Fruit fly (Drosophila melanogaster) whole organism, wandering third instar larva: Measurements from ENCODE around the gene Acp26Ab.

Experiments
- Abd-B ChIP-seq: fragments of >200 bp; optimal IDR thresholded peaks from 2 replicates; lab custom pipeline; 2017; ENCODE audit warnings: missing biosample characterization, missing genetic modification characterization
- CG32264 ChIP-seq: fragments of 200-800 bp; sonication (Bioruptor generic); optimal IDR thresholded peaks from 2 replicates; lab custom pipeline; 2016; ENCODE audit warnings: missing biosample characterization, missing genetic modification characterization
- CG9705 ChIP-seq: fragments of 200-800 bp; sonication (Bioruptor generic); optimal IDR thresholded peaks from 2 replicates; lab custom pipeline; 2018; ENCODE audit warnings: missing biosample characterization, mild to moderate bottlenecking, missing genetic modification characterization
- CrebA ChIP-seq: fragments of 200-800 bp; sonication (Bioruptor generic); optimal IDR thresholded peaks from 2 replicates; lab custom pipeline; 2016; ENCODE audit warnings: missing biosample characterization, mild to moderate bottlenecking, missing genetic modification characterization, borderline replicate concordance
- Dfd ChIP-seq: fragments of >200 bp; optimal IDR thresholded peaks from 2 replicates; lab custom pipeline; 2017; ENCODE audit warnings: missing biosample characterization, missing genetic modification characterization
- Dif ChIP-seq: fragments of 200-275, 200-300 bp; sonication (Bioruptor generic); optimal IDR thresholded peaks from 2 replicates; lab custom pipeline; 2018; ENCODE audit warnings: missing biosample characterization, missing genetic modification characterization; ENCODE audit not compliant: partially characterized antibody
- Hnf4 ChIP-seq: fragments of 200-800 bp; sonication (Bioruptor generic); optimal IDR thresholded peaks from 2 replicates; lab custom pipeline; 2016; ENCODE audit warnings: missing biosample characterization, mild to moderate bottlenecking, missing genetic modification characterization
- Hr78 ChIP-seq: fragments of >200 bp; optimal IDR thresholded peaks from 2 replicates; lab custom pipeline; 2017; ENCODE audit warnings: missing biosample characterization, missing genetic modification characterization
- Hr83 ChIP-seq: fragments of 200-300 bp; sonication (Bioruptor generic); optimal IDR thresholded peaks from 2 replicates; lab custom pipeline; 2016; ENCODE audit warnings: missing biosample characterization, mild to moderate bottlenecking, missing genetic modification characterization, moderate library complexity; ENCODE audit not compliant: poor library complexity, severe bottlenecking
- Mio ChIP-seq: sonication (Bioruptor generic); optimal IDR thresholded peaks from 2 replicates; lab custom pipeline; 2016; ENCODE audit warnings: missing biosample characterization, missing genetic modification characterization
- N ChIP-seq: fragments of >200 bp; optimal IDR thresholded peaks from 2 replicates; lab custom pipeline; 2018; ENCODE audit warnings: missing biosample characterization, missing external identifiers, missing genetic modification characterization
- OdsH ChIP-seq: fragments of 200-800 bp; sonication (Bioruptor generic); optimal IDR thresholded peaks from 2 replicates; lab custom pipeline; 2016; ENCODE audit warnings: missing biosample characterization, mild to moderate bottlenecking, missing genetic modification characterization
- Rel ChIP-seq, 2 experiments: fragments of 200-800 bp; sonication (Bioruptor generic) in 1 of 2; optimal IDR thresholded peaks; 2 replicates in 1 of 2; 3 replicates in 1 of 2; lab custom pipeline; 2016 to 2019; ENCODE audit warnings: mild to moderate bottlenecking in 2 of 2, missing biosample characterization in 2 of 2, missing genetic modification characterization in 2 of 2, moderate library complexity in 1 of 2
- Vsx2 ChIP-seq: fragments of 200-300, 225-300 bp; sonication (Bioruptor generic); optimal IDR thresholded peaks from 2 replicates; lab custom pipeline; 2018; ENCODE audit warnings: missing biosample characterization, missing genetic modification characterization; ENCODE audit not compliant: partially characterized antibody
- br ChIP-seq: fragments of 200-800 bp; sonication (Bioruptor generic); optimal IDR thresholded peaks from 2 replicates; lab custom pipeline; 2016; ENCODE audit warnings: missing biosample characterization, missing genetic modification characterization
- dsf ChIP-seq: sonication (Bioruptor generic); optimal IDR thresholded peaks from 2 replicates; lab custom pipeline; 2016; ENCODE audit warnings: missing biosample characterization, missing genetic modification characterization, borderline replicate concordance
- ey ChIP-seq: fragments of 200-800 bp; sonication (Bioruptor generic); optimal IDR thresholded peaks from 2 replicates; lab custom pipeline; 2016; ENCODE audit warnings: missing biosample characterization, missing genetic modification characterization
- foxo ChIP-seq, 2 experiments: fragments of 200-800 bp; sonication (Bioruptor generic); optimal IDR thresholded peaks; 2 replicates in 1 of 2; 3 replicates in 1 of 2; lab custom pipeline; 2016 to 2017; ENCODE audit warnings: missing biosample characterization in 2 of 2, missing genetic modification characterization in 2 of 2
- fru ChIP-seq: fragments of 200-800 bp; sonication (Bioruptor generic); optimal IDR thresholded peaks from 3 replicates; lab custom pipeline; 2016; ENCODE audit warnings: missing biosample characterization, mild to moderate bottlenecking, missing genetic modification characterization
- h ChIP-seq: fragments of 200-800 bp; sonication (Bioruptor generic); optimal IDR thresholded peaks from 3 replicates; lab custom pipeline; 2016; ENCODE audit warnings: missing biosample characterization, mild to moderate bottlenecking, missing genetic modification characterization
- jim ChIP-seq: fragments of 175-275, 200-325 bp; sonication (Bioruptor generic); optimal IDR thresholded peaks from 2 replicates; lab custom pipeline; 2016; ENCODE audit warnings: missing biosample characterization, mild to moderate bottlenecking, missing genetic modification characterization
- lola ChIP-seq: fragments of >200 bp; optimal IDR thresholded peaks from 2 replicates; lab custom pipeline; 2017; ENCODE audit warnings: missing biosample characterization, missing genetic modification characterization
- psq ChIP-seq: fragments of 200-800 bp; sonication (Bioruptor generic); optimal IDR thresholded peaks from 3 replicates; lab custom pipeline; 2017; ENCODE audit warnings: missing biosample characterization, mild to moderate bottlenecking, missing genetic modification characterization, moderate library complexity
- rgr ChIP-seq: fragments of 200-800 bp; sonication (Bioruptor generic); optimal IDR thresholded peaks from 3 replicates; lab custom pipeline; 2016; ENCODE audit warnings: missing biosample characterization, mild to moderate bottlenecking, missing genetic modification characterization
- sage ChIP-seq: fragments of 200-800 bp; sonication (Bioruptor generic); optimal IDR thresholded peaks from 2 replicates; lab custom pipeline; 2016; ENCODE audit warnings: missing biosample characterization, mild to moderate bottlenecking, missing genetic modification characterization
- sv ChIP-seq: fragments of 200-800 bp; sonication (Bioruptor generic); optimal IDR thresholded peaks from 3 replicates; lab custom pipeline; 2016; ENCODE audit warnings: missing biosample characterization, missing genetic modification characterization
- usp ChIP-seq: fragments of >200 bp; optimal IDR thresholded peaks from 2 replicates; lab custom pipeline; 2017; ENCODE audit warnings: missing biosample characterization, missing genetic modification characterization

The Acp26Ab gene

dm6 chr2L:5892762-5893161 is at the start of gene Acp26Ab:
Gene Acp26Ab (minus strand): TSS chr2L:5892862.
- no peak for TF ChIP-seq h (GFP tag; lab: Kevin White, UChicago)
- no peak for TF ChIP-seq psq (GFP tag; lab: Kevin White, UChicago)
- no peak for TF ChIP-seq usp
- no peak for TF ChIP-seq CG9705 (GFP tag; lab: Kevin White, UChicago)
- no peak for TF ChIP-seq sage (GFP tag; lab: Kevin White, UChicago)
- TF ChIP-seq Hnf4 (GFP tag; lab: Kevin White, UChicago): no peak
- TF ChIP-seq dsf (GFP tag; lab: Kevin White, UChicago): no peak
- no peak for TF ChIP-seq foxo (GFP tag; optimal IDR thresholded peaks at IDR 0.05; lab: Kevin White, UChicago)

dm6 chr2L:5927363-5927762 is 34.7 kb upstream of the Acp26Ab start:
- no peak for TF ChIP-seq sage (GFP tag; lab: Kevin White, UChicago)
- TF ChIP-seq lola (GFP tag; lab: Kevin White, UChicago): no peak
- no peak for TF ChIP-seq br (GFP tag; lab: Kevin White, UChicago)
- no peak for TF ChIP-seq Hr78 (GFP tag; lab: Kevin White, UChicago)
- TF ChIP-seq Abd-B (GFP tag; lab: Kevin White, UChicago): no peak
- no peak for TF ChIP-seq h (GFP tag; lab: Kevin White, UChicago)

- TF ChIP-seq Vsx2 (no peak), Dfd (GFP tag; lab: Kevin White, UChicago) (no peak), Hnf4 (GFP tag; lab: Kevin White, UChicago) (no peak), OdsH (GFP tag; lab: Kevin White, UChicago) (no peak), CrebA (no peak), Dif (no peak), sage (GFP tag; lab: Kevin White, UChicago) (no peak), CG9705 (GFP tag; lab: Kevin White, UChicago) (no peak), Hr78 (GFP tag; lab: Kevin White, UChicago) (no peak), N (GFP tag; lab: Kevin White, UChicago) (no peak), CG32264 (GFP tag; lab: Kevin White, UChicago) (no peak), Mio (no peak), ey (GFP tag; lab: Kevin White, UChicago) (no peak)
Measured at dm6 chr2L:5925637-5926036, 33.0 kb upstream of the Acp26Ab start, which contains the start of gene dsf. Gene dsf (plus strand): TSS chr2L:5925937.

- no peak for TF ChIP-seq br (GFP tag; lab: Kevin White, UChicago)
- TF ChIP-seq jim: no peak
- TF ChIP-seq Abd-B (GFP tag; lab: Kevin White, UChicago): no peak
- no peak for TF ChIP-seq usp
- TF ChIP-seq psq (GFP tag; lab: Kevin White, UChicago): no peak
- no peak for TF ChIP-seq Hr83 (GFP tag; lab: Kevin White, UChicago)
- TF ChIP-seq Dif: no peak
- TF ChIP-seq lola (GFP tag; lab: Kevin White, UChicago): no peak
- TF ChIP-seq foxo (GFP tag; optimal IDR thresholded peaks at IDR 0.05; lab: Kevin White, UChicago): no peak
- no peak for TF ChIP-seq N (GFP tag; lab: Kevin White, UChicago)
- no peak for TF ChIP-seq Mio
- no peak for TF ChIP-seq Vsx2
- no peak for TF ChIP-seq h (GFP tag; lab: Kevin White, UChicago)
- no peak for TF ChIP-seq fru (GFP tag; lab: Kevin White, UChicago)
- TF ChIP-seq sv (GFP tag; lab: Kevin White, UChicago): no peak
- TF ChIP-seq sage (GFP tag; lab: Kevin White, UChicago): no peak
- TF ChIP-seq rgr: no peak
- no peak for TF ChIP-seq Hr78 (GFP tag; lab: Kevin White, UChicago)
- TF ChIP-seq, all 38 proteins: peak for 0
Measured at dm6 chr2L:5925164-5925563, 32.5 kb upstream of the Acp26Ab start.

- no peak for TF ChIP-seq Rel (GFP tag; optimal IDR thresholded peaks at IDR 0.05; lab: Kevin White, UChicago)
- TF ChIP-seq Rel (tag; optimal IDR thresholded peaks at IDR 0.05; lab: Kevin White, UChicago): no peak
- peak; percentile 21 for TF ChIP-seq Dif
- TF ChIP-seq, all 38 proteins: peak for 1
Measured at dm6 chr2L:5923603-5924138, 31.0 kb upstream of the Acp26Ab start, which contains the start of gene CG9016. Gene CG9016 (minus strand): TSS chr2L:5923653.

dm6 chr2L:5910189-5910588 is 17.5 kb upstream of the Acp26Ab start, which contains the start of gene CG14000:
Gene CG14000 (minus strand): TSS chr2L:5910289.
- TF ChIP-seq br (GFP tag; lab: Kevin White, UChicago) (no peak), CrebA (no peak), CG9705 (GFP tag; lab: Kevin White, UChicago) (no peak)
